Worm (Caenorhabditis elegans) whole organism, late embryonic: ENCODE data around the gene W01B6.4.

ENCODE experiments used
- ceh-22 ChIP-seq: sonication (generic microtip); optimal IDR thresholded peaks from 2 replicates; lab custom pipeline; 2017; ENCODE audit warnings: missing biosample characterization, missing genetic modification characterization
- ceh-24 ChIP-seq: sonication (generic microtip); optimal IDR thresholded peaks from 2 replicates; lab custom pipeline; 2016; ENCODE audit warnings: mild to moderate bottlenecking, missing genetic modification characterization, missing compliant biosample characterization
- ceh-31 ChIP-seq: sonication (generic microtip); optimal IDR thresholded peaks from 2 replicates; lab custom pipeline; 2016; ENCODE audit warnings: missing genetic modification characterization, missing compliant biosample characterization
- ceh-48 ChIP-seq: sonication (generic microtip); optimal IDR thresholded peaks from 2 replicates; lab custom pipeline; 2016; ENCODE audit warnings: missing genetic modification characterization, inconsistent platforms, missing compliant biosample characterization
- elt-4 ChIP-seq: sonication (generic microtip); optimal IDR thresholded peaks from 2 replicates; lab custom pipeline; 2016; ENCODE audit warnings: missing genetic modification characterization, missing compliant biosample characterization
- pros-1 ChIP-seq: fragments of 150-350 bp; optimal IDR thresholded peaks from 2 replicates; lab custom pipeline; 2014; ENCODE audit warnings: missing biosample characterization, missing genetic modification reagents, missing genetic modification characterization
- unc-55 ChIP-seq: sonication (generic microtip); optimal IDR thresholded peaks from 2 replicates; lab custom pipeline; 2017; ENCODE audit warnings: missing biosample characterization, missing genetic modification reagents, missing genetic modification characterization

W01B6.4 gene

ce11 chrIV:10122205-10122604 is 46.9 kb downstream of the W01B6.4 start, which contains the start of gene irld-21:
Gene irld-21 (minus strand): TSS chrIV:10122305.
- TF ChIP-seq unc-55 (GFP tag; lab: Kevin White, UChicago) (no peak), ceh-22 (tag; lab: Kevin White, UChicago) (no peak), ceh-31 (no peak), elt-4 (tag; lab: Kevin White, UChicago) (no peak), ceh-48 (tag; lab: Kevin White, UChicago) (no peak), pros-1 (tag; lab: Kevin White, UChicago) (no peak), ceh-24 (no peak)
- TF ChIP-seq, all 69 proteins: peak for 0
